Worm (Caenorhabditis elegans): ENCODE measurements around the gene ZC239.3.

Gene ZC239.3

DNA sequence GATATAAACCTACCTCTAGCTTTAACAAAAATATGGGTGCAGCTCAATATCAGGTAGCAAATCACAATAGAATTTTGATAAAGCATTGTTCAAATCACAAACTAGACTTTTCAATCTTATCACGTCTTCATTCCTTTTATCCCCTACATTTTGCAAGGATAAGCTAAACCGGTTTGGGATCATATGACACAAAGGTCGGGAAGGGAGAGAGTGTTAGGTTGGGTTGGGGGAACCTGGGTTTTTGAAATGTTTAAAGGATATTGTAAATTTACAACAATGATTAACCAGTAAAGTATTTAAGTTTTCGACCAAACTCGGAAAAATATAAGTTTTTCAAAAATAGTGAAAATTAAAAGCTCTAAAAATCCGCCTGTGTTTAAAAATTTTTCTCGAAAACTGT lies 28.2 kb downstream of the ZC239.3 start, which contains the start of gene C17F4.12:
Gene C17F4.12 (minus strand): TSS at position 101 of the 400 bp plus-strand sequence.
- TF ChIP-seq cog-1 (tag; optimal IDR thresholded peaks at IDR 0.05) = no peak
- no peak for TF ChIP-seq flt-1 (GFP tag; IDR thresholded peaks at IDR 0.05)
- TF ChIP-seq ztf-23 (GFP tag; IDR thresholded peaks at IDR 0.05) = no peak
- TF ChIP-seq tab-1 (GFP tag; IDR thresholded peaks at IDR 0.05) = no peak
- TF ChIP-seq ref-1 (GFP tag; conservative IDR thresholded peaks at IDR 0.05) = no peak
- no peak for TF ChIP-seq ztf-29 (GFP tag; IDR thresholded peaks at IDR 0.05)

DNA sequence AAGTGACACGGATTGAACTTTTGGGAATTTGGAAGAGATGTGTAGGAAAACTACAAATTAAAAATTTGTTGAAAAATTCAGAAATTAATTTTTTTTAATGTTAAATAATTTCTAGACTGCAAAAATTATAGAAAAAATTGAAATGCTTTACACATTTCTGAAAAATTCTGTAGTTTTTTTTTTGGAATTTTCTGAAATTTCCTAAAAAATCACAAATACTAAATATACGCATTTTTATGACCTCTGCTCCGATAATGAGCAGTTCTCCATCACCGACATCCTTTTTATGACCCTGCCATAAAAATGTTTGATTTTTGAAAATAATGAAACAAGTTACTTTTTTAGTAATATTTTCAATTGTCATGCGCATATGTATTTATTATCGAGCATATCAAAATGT lies 28.9 kb downstream of the ZC239.3 start:
- TF ChIP-seq cog-1 (tag; optimal IDR thresholded peaks at IDR 0.05) (no peak), ztf-23 (GFP tag; IDR thresholded peaks at IDR 0.05) (no peak), klf-2 (GFP tag; conservative IDR thresholded peaks at IDR 0.05) (no peak), ref-1 (GFP tag; conservative IDR thresholded peaks at IDR 0.05) (no peak), T22C8.4 (GFP tag; IDR thresholded peaks at IDR 0.05) (no peak), ztf-29 (GFP tag; IDR thresholded peaks at IDR 0.05) (no peak), tab-1 (GFP tag; IDR thresholded peaks at IDR 0.05) (no peak), med-1 (GFP tag; optimal IDR thresholded peaks at IDR 0.05; ENCODE audit: insufficient read depth) (no peak), flt-1 (GFP tag; IDR thresholded peaks at IDR 0.05) (no peak)

DNA sequence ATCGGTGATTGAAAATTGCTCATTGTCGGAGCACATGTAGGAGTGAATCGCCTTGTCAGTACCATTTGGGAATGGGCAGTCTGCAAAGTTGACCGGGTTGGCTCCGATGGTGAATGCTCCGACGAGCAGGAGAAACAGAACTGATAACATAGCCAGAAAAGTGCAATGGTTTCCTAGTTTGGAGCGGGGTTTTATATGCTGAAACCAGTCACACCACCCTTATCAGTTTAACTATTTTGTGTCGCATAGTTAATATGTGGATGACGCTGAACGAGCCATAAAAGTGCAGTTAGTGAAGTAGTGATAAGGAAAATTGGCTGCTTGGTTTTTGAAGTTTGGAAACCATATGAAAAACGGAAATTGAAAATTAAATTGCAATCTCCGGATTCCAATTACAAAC lies 30.0 kb downstream of the ZC239.3 start, which contains the start of gene C17F4.7:
Gene C17F4.7 (minus strand): TSS at position 180 of the 400 bp plus-strand sequence.
- TF ChIP-seq med-1 (GFP tag; optimal IDR thresholded peaks at IDR 0.05; ENCODE audit: insufficient read depth) (no peak), ztf-29 (GFP tag; IDR thresholded peaks at IDR 0.05) (no peak), tab-1 (GFP tag; IDR thresholded peaks at IDR 0.05) (no peak), flt-1 (GFP tag; IDR thresholded peaks at IDR 0.05) (no peak), T22C8.4 (GFP tag; IDR thresholded peaks at IDR 0.05) (no peak), ref-1 (GFP tag; conservative IDR thresholded peaks at IDR 0.05) (no peak), klf-2 (GFP tag; conservative IDR thresholded peaks at IDR 0.05) (no peak), cog-1 (tag; optimal IDR thresholded peaks at IDR 0.05) (no peak), ztf-23 (GFP tag; IDR thresholded peaks at IDR 0.05) (no peak)

- TF ChIP-seq cog-1 (tag; optimal IDR thresholded peaks at IDR 0.05) (no peak), T22C8.4 (GFP tag; IDR thresholded peaks at IDR 0.05) (no peak), ztf-23 (GFP tag; IDR thresholded peaks at IDR 0.05) (no peak), tab-1 (GFP tag; IDR thresholded peaks at IDR 0.05) (no peak), flt-1 (GFP tag; IDR thresholded peaks at IDR 0.05) (no peak), klf-2 (GFP tag; conservative IDR thresholded peaks at IDR 0.05) (no peak), med-1 (GFP tag; optimal IDR thresholded peaks at IDR 0.05; ENCODE audit: insufficient read depth) (no peak), ref-1 (GFP tag; conservative IDR thresholded peaks at IDR 0.05) (no peak), ztf-29 (GFP tag; IDR thresholded peaks at IDR 0.05) (no peak)
Measured at ce11 chrII:3247556-3247955, 31.7 kb downstream of the ZC239.3 start.

ce11 chrII:3248043-3248718 lies 32.3 kb downstream of the ZC239.3 start, which contains the start of the genes fbxc-50 and C17F4.2:
fbxc-50 (minus strand) TSS chrII:3248123.
C17F4.2 (plus strand) TSS chrII:3248668.
- 0 out of 2 replicates have a peak, but pooled peaks have one; percentile 36 for TF ChIP-seq T22C8.4 (GFP tag; IDR thresholded peaks at IDR 0.05)
- no peak for TF ChIP-seq tab-1 (GFP tag; IDR thresholded peaks at IDR 0.05)

- TF ChIP-seq tab-1 (GFP tag; IDR thresholded peaks at IDR 0.05) = no peak
Measured at ce11 chrII:3249406-3249805, 33.5 kb downstream of the ZC239.3 start, which contains the start of gene clec-124. clec-124 (plus strand) TSS chrII:3249706.

- TF ChIP-seq ztf-29 (GFP tag; IDR thresholded peaks at IDR 0.05) = no peak
- no peak for TF ChIP-seq ref-1 (GFP tag; conservative IDR thresholded peaks at IDR 0.05)
- TF ChIP-seq klf-2 (GFP tag; conservative IDR thresholded peaks at IDR 0.05) = no peak
- TF ChIP-seq med-1 (GFP tag; optimal IDR thresholded peaks at IDR 0.05; ENCODE audit: insufficient read depth) = no peak
- TF ChIP-seq T22C8.4 (GFP tag; IDR thresholded peaks at IDR 0.05) = no peak
- no peak for TF ChIP-seq tab-1 (GFP tag; IDR thresholded peaks at IDR 0.05)
- TF ChIP-seq cog-1 (tag; optimal IDR thresholded peaks at IDR 0.05) = no peak
- TF ChIP-seq ztf-23 (GFP tag; IDR thresholded peaks at IDR 0.05) = no peak
- TF ChIP-seq flt-1 (GFP tag; IDR thresholded peaks at IDR 0.05) = no peak
Measured at ce11 chrII:3250195-3250594, 34.3 kb downstream of the ZC239.3 start.

ce11 chrII:3251782-3252181 lies 35.9 kb downstream of the ZC239.3 start:
- no peak for TF ChIP-seq T22C8.4 (GFP tag; IDR thresholded peaks at IDR 0.05)
- no peak for TF ChIP-seq ztf-29 (GFP tag; IDR thresholded peaks at IDR 0.05)
- TF ChIP-seq tab-1 (GFP tag; IDR thresholded peaks at IDR 0.05) = no peak
- TF ChIP-seq klf-2 (GFP tag; conservative IDR thresholded peaks at IDR 0.05) = no peak
- TF ChIP-seq ztf-23 (GFP tag; IDR thresholded peaks at IDR 0.05) = no peak
- TF ChIP-seq ref-1 (GFP tag; conservative IDR thresholded peaks at IDR 0.05) = no peak
- TF ChIP-seq cog-1 (tag; optimal IDR thresholded peaks at IDR 0.05) = no peak
- no peak for TF ChIP-seq flt-1 (GFP tag; IDR thresholded peaks at IDR 0.05)
- TF ChIP-seq med-1 (GFP tag; optimal IDR thresholded peaks at IDR 0.05; ENCODE audit: insufficient read depth) = no peak

- TF ChIP-seq med-1 (GFP tag; optimal IDR thresholded peaks at IDR 0.05; ENCODE audit: insufficient read depth) = no peak
- TF ChIP-seq T22C8.4 (GFP tag; IDR thresholded peaks at IDR 0.05) = no peak
- no peak for TF ChIP-seq ref-1 (GFP tag; conservative IDR thresholded peaks at IDR 0.05)
- TF ChIP-seq flt-1 (GFP tag; IDR thresholded peaks at IDR 0.05) = no peak
- TF ChIP-seq ztf-23 (GFP tag; IDR thresholded peaks at IDR 0.05) = no peak
- TF ChIP-seq tab-1 (GFP tag; IDR thresholded peaks at IDR 0.05) = no peak
- no peak for TF ChIP-seq ztf-29 (GFP tag; IDR thresholded peaks at IDR 0.05)
- TF ChIP-seq klf-2 (GFP tag; conservative IDR thresholded peaks at IDR 0.05) = no peak
- no peak for TF ChIP-seq cog-1 (tag; optimal IDR thresholded peaks at IDR 0.05)
Measured at ce11 chrII:3259254-3259653, 43.4 kb downstream of the ZC239.3 start, which contains the start of gene gcy-19. gcy-19 (minus strand) TSS chrII:3259354.

ce11 chrII:3262504-3262903 lies 46.6 kb downstream of the ZC239.3 start, which contains the start of gene F02E11.2:
F02E11.2 (plus strand) TSS chrII:3262804.
- TF ChIP-seq med-1 (GFP tag; optimal IDR thresholded peaks at IDR 0.05; ENCODE audit: insufficient read depth) (no peak), tab-1 (GFP tag; IDR thresholded peaks at IDR 0.05) (no peak), ztf-23 (GFP tag; IDR thresholded peaks at IDR 0.05) (no peak), cog-1 (tag; optimal IDR thresholded peaks at IDR 0.05) (no peak), flt-1 (GFP tag; IDR thresholded peaks at IDR 0.05) (no peak), ref-1 (GFP tag; conservative IDR thresholded peaks at IDR 0.05) (no peak), T22C8.4 (GFP tag; IDR thresholded peaks at IDR 0.05) (no peak), klf-2 (GFP tag; conservative IDR thresholded peaks at IDR 0.05) (no peak), ztf-29 (GFP tag; IDR thresholded peaks at IDR 0.05) (no peak)
